Fruit fly (Drosophila melanogaster) whole organism, embryonic: ENCODE results near the gene odd.

ENCODE experiments used
- Antp ChIP-seq: fragments of 200-800 bp; sonication (Bioruptor generic); optimal IDR thresholded peaks from 3 replicates; lab custom pipeline; 2016; ENCODE audit warnings: missing biosample characterization, missing genetic modification characterization
- Awh ChIP-seq: fragments of 200-800 bp; sonication (Bioruptor generic); IDR thresholded peaks from 2 replicates; pipeline ENCODE4, ENCODE4 v1.3.6; 2022; ENCODE audit warnings: missing biosample characterization, missing genetic modification characterization
- B-H1 ChIP-seq: fragments of 200-800 bp; sonication (Bioruptor generic); IDR thresholded peaks from 3 replicates; pipeline ENCODE4 v1.3.6; 2022; ENCODE audit warnings: missing biosample characterization, missing genetic modification characterization
- Bgb ChIP-seq: fragments of 200-800 bp; sonication (Bioruptor generic); IDR thresholded peaks from 2 replicates; pipeline ENCODE4 v1.3.6; 2022; ENCODE audit warnings: missing biosample characterization, missing genetic modification characterization; ENCODE audit not compliant: partially characterized antibody
- CG10147 ChIP-seq: fragments of 200-800 bp; sonication (Bioruptor generic); optimal IDR thresholded peaks from 2 replicates; lab custom pipeline; 2019; ENCODE audit warnings: missing biosample characterization, mild to moderate bottlenecking, missing genetic modification characterization, moderate library complexity
- CG12104 ChIP-seq: fragments of 200-800 bp; sonication (Bioruptor generic); optimal IDR thresholded peaks from 3 replicates; lab custom pipeline; 2016; ENCODE audit warnings: missing biosample characterization, missing genetic modification characterization
- CG12236 ChIP-seq: fragments of 200-800 bp; sonication (Bioruptor generic); optimal IDR thresholded peaks from 2 replicates; lab custom pipeline; 2016; ENCODE audit warnings: missing biosample characterization, missing genetic modification characterization
- CG13123 ChIP-seq: fragments of 200-800 bp; sonication (Bioruptor generic); optimal IDR thresholded peaks from 2 replicates; lab custom pipeline; 2016; ENCODE audit warnings: missing biosample characterization, missing genetic modification characterization
- CG13775 ChIP-seq: fragments of 200-800 bp; sonication (Bioruptor generic); optimal IDR thresholded peaks from 3 replicates; lab custom pipeline; 2017; ENCODE audit warnings: missing biosample characterization, mild to moderate bottlenecking, missing genetic modification characterization
- CG14441 ChIP-seq: fragments of 200-800 bp; sonication (Bioruptor generic); IDR thresholded peaks from 2 replicates; pipeline ENCODE4 v1.3.6; 2022; ENCODE audit warnings: missing biosample characterization, missing genetic modification characterization
- CG17829 ChIP-seq: fragments of 200-800 bp; optimal IDR thresholded peaks from 2 replicates; lab custom pipeline; 2019; ENCODE audit warnings: missing biosample characterization, mild to moderate bottlenecking, missing genetic modification characterization, moderate library complexity
- CG18262 ChIP-seq: fragments of 200-800 bp; optimal IDR thresholded peaks from 3 replicates; lab custom pipeline; 2019; ENCODE audit warnings: missing biosample characterization, mild to moderate bottlenecking, missing genetic modification characterization, moderate library complexity
- CG2202 ChIP-seq: fragments of 200-800 bp; sonication (Bioruptor generic); optimal IDR thresholded peaks from 2 replicates; lab custom pipeline; 2018; ENCODE audit warnings: missing biosample characterization, mild to moderate bottlenecking, missing genetic modification characterization
- CG31388 ChIP-seq: fragments of 200-800 bp; sonication (Bioruptor generic); optimal IDR thresholded peaks from 2 replicates; lab custom pipeline; 2016; ENCODE audit warnings: missing biosample characterization, missing genetic modification characterization
- CG4404 ChIP-seq: fragments of 200-800 bp; sonication (Bioruptor generic); IDR thresholded peaks from 2 replicates; pipeline ENCODE4 v1.3.6; 2022; ENCODE audit warnings: missing biosample characterization, missing genetic modification characterization
- CG6654 ChIP-seq: fragments of 200-800 bp; sonication (Bioruptor generic); optimal IDR thresholded peaks from 2 replicates; lab custom pipeline; 2017; ENCODE audit warnings: missing biosample characterization, mild to moderate bottlenecking, missing genetic modification characterization
- CG8290 ChIP-seq, 3 experiments: fragments of 200-800 bp; sonication (Bioruptor generic); optimal IDR thresholded peaks; 2 replicates each; lab custom pipeline; 2016 to 2019; ENCODE audit warnings: missing biosample characterization in 3 of 3, missing genetic modification characterization in 3 of 3, mild to moderate bottlenecking in 2 of 3, moderate library complexity in 1 of 3
- CG9609 ChIP-seq: fragments of 200-800 bp; sonication (Bioruptor generic); optimal IDR thresholded peaks from 3 replicates; lab custom pipeline; 2016; ENCODE audit warnings: missing biosample characterization, missing genetic modification characterization
- CG9817 ChIP-seq: fragments of 200-800 bp; sonication (Bioruptor generic); optimal IDR thresholded peaks from 2 replicates; lab custom pipeline; 2018; ENCODE audit warnings: missing biosample characterization, mild to moderate bottlenecking, missing genetic modification characterization, moderate library complexity
- Camta ChIP-seq: fragments of 200-800 bp; sonication (Bioruptor generic); optimal IDR thresholded peaks from 2 replicates; lab custom pipeline; 2016; ENCODE audit warnings: missing biosample characterization, missing genetic modification characterization
- Dbx ChIP-seq: fragments of 200-800 bp; sonication (Bioruptor generic); IDR thresholded peaks from 3 replicates; pipeline ENCODE4 v1.3.6; 2022; ENCODE audit warnings: missing biosample characterization, missing genetic modification characterization
- Ptx1 ChIP-seq: fragments of 200-800 bp; sonication (Bioruptor generic); IDR thresholded peaks from 2 replicates; pipeline ENCODE4 v1.3.6; 2022; ENCODE audit warnings: missing biosample characterization, missing genetic modification characterization
- Scr ChIP-seq: fragments of 200-800 bp; sonication (Bioruptor generic); IDR thresholded peaks from 2 replicates; pipeline ENCODE4 v1.3.6; 2022; ENCODE audit warnings: missing biosample characterization, missing genetic modification characterization; ENCODE audit not compliant: partially characterized antibody
- Side ChIP-seq: fragments of 200-800 bp; sonication (Bioruptor generic); optimal IDR thresholded peaks from 2 replicates; lab custom pipeline; 2016; ENCODE audit warnings: missing biosample characterization, missing genetic modification characterization
- Taf1 ChIP-seq: fragments of 200-800 bp; sonication (Bioruptor generic); IDR thresholded peaks from 2 replicates; pipeline ENCODE4 v1.3.6; 2022; ENCODE audit warnings: missing biosample characterization, missing genetic modification characterization
- ab ChIP-seq: fragments of 200-800 bp; sonication (Bioruptor generic); optimal IDR thresholded peaks from 2 replicates; lab custom pipeline; 2016; ENCODE audit warnings: missing biosample characterization, missing genetic modification characterization
- az2 ChIP-seq: fragments of 200-800 bp; sonication (Bioruptor generic); optimal IDR thresholded peaks from 3 replicates; lab custom pipeline; 2016; ENCODE audit warnings: missing biosample characterization, missing genetic modification characterization
- caup ChIP-seq: fragments of 200-800 bp; sonication (Bioruptor generic); optimal IDR thresholded peaks from 3 replicates; lab custom pipeline; 2017; ENCODE audit warnings: missing biosample characterization, mild to moderate bottlenecking, missing genetic modification characterization, moderate library complexity; ENCODE audit not compliant: severe bottlenecking
- chif ChIP-seq, 2 experiments: fragments of 200-800 bp; sonication (Bioruptor generic); optimal IDR thresholded peaks; 3 replicates each; lab custom pipeline; 2016; ENCODE audit warnings: missing biosample characterization in 2 of 2, missing genetic modification characterization in 2 of 2
- chm ChIP-seq: fragments of 200-800 bp; sonication (Bioruptor generic); IDR thresholded peaks from 2 replicates; pipeline ENCODE4 v1.3.6; 2022; ENCODE audit warnings: missing biosample characterization, missing genetic modification characterization
- chn ChIP-seq: fragments of 200-800 bp; sonication (Bioruptor generic); optimal IDR thresholded peaks from 2 replicates; lab custom pipeline; 2016; ENCODE audit warnings: missing biosample characterization, missing genetic modification characterization
- dati ChIP-seq: fragments of 200-800 bp; sonication (Bioruptor generic); IDR thresholded peaks from 2 replicates; pipeline ENCODE4 v1.3.6; 2022; ENCODE audit warnings: missing biosample characterization, missing genetic modification characterization
- dmrt11E ChIP-seq: fragments of 200-800 bp; sonication (Bioruptor generic); optimal IDR thresholded peaks from 3 replicates; lab custom pipeline; 2018; ENCODE audit warnings: missing biosample characterization, mild to moderate bottlenecking, missing genetic modification characterization, moderate library complexity
- esg ChIP-seq: fragments of 200-800 bp; sonication (Bioruptor generic); conservative IDR thresholded peaks from 2 replicates; pipeline ENCODE4 v1.3.6; 2022; ENCODE audit warnings: missing biosample characterization, missing genetic modification characterization
- fd3F ChIP-seq: fragments of 200-800 bp; sonication (Bioruptor generic); optimal IDR thresholded peaks from 2 replicates; lab custom pipeline; 2018; ENCODE audit warnings: missing biosample characterization, mild to moderate bottlenecking, missing genetic modification characterization, moderate library complexity
- fu2 ChIP-seq: fragments of 200-800 bp; sonication (Bioruptor generic); optimal IDR thresholded peaks from 2 replicates; lab custom pipeline; 2016; ENCODE audit warnings: missing biosample characterization, missing genetic modification characterization
- gfzf ChIP-seq: fragments of 200-800 bp; sonication (Bioruptor generic); optimal IDR thresholded peaks from 2 replicates; lab custom pipeline; 2016; ENCODE audit warnings: missing biosample characterization, mild to moderate bottlenecking, missing genetic modification characterization, moderate library complexity
- ind ChIP-seq: fragments of 200-800 bp; sonication (Bioruptor generic); optimal IDR thresholded peaks from 3 replicates; lab custom pipeline; 2016; ENCODE audit warnings: missing biosample characterization, missing genetic modification characterization
- jing ChIP-seq: fragments of 200-800 bp; sonication (Bioruptor generic); optimal IDR thresholded peaks from 2 replicates; lab custom pipeline; 2018; ENCODE audit warnings: missing biosample characterization, mild to moderate bottlenecking, missing genetic modification characterization
- kay ChIP-seq: fragments of 200-800 bp; sonication (Bioruptor generic); optimal IDR thresholded peaks from 2 replicates; lab custom pipeline; 2016; ENCODE audit warnings: missing biosample characterization, missing genetic modification characterization
- mam ChIP-seq: fragments of 200-800 bp; sonication (Bioruptor generic); optimal IDR thresholded peaks from 3 replicates; lab custom pipeline; 2016; ENCODE audit warnings: missing biosample characterization, missing genetic modification characterization
- otp ChIP-seq: fragments of 200-800 bp; sonication (Bioruptor generic); IDR thresholded peaks from 3 replicates; pipeline ENCODE4, ENCODE4 v1.3.6; 2022; ENCODE audit warnings: missing biosample characterization, missing genetic modification characterization
- p53 ChIP-seq: fragments of 200-800 bp; sonication (Bioruptor generic); optimal IDR thresholded peaks from 2 replicates; lab custom pipeline; 2016; ENCODE audit warnings: missing biosample characterization, missing genetic modification characterization
- pb ChIP-seq: fragments of 200-800 bp; sonication (Bioruptor generic); optimal IDR thresholded peaks from 3 replicates; lab custom pipeline; 2016; ENCODE audit warnings: missing biosample characterization, missing genetic modification characterization
- sc ChIP-seq, 3 experiments: fragments of >200 bp in 2 of 3; fragments of 200-800 bp in 1 of 3; sonication (Bioruptor generic) in 1 of 3; optimal IDR thresholded peaks; 2 replicates in 2 of 3; 3 replicates in 1 of 3; lab custom pipeline; 2017; ENCODE audit warnings: mild to moderate bottlenecking in 1 of 3, missing biosample characterization in 1 of 3, missing genetic modification characterization in 1 of 3, missing genetic modification reagents in 1 of 3
- schlank ChIP-seq: fragments of 200-800 bp; sonication (Bioruptor generic); optimal IDR thresholded peaks from 2 replicates; lab custom pipeline; 2018; ENCODE audit warnings: missing biosample characterization, mild to moderate bottlenecking, missing genetic modification characterization
- sisA ChIP-seq: fragments of 200-800 bp; sonication (Bioruptor generic); IDR thresholded peaks from 2 replicates; pipeline ENCODE4 v1.3.6; 2022; ENCODE audit warnings: missing biosample characterization, missing genetic modification characterization
- sob ChIP-seq: fragments of 200-800 bp; sonication (Bioruptor generic); IDR thresholded peaks from 2 replicates; pipeline ENCODE4 v1.3.6; 2022; ENCODE audit warnings: missing biosample characterization, missing genetic modification characterization
- z ChIP-seq: fragments of 200-800 bp; sonication (Bioruptor generic); IDR thresholded peaks from 3 replicates; pipeline ENCODE4 v1.3.6; 2022; ENCODE audit warnings: missing biosample characterization, missing genetic modification characterization
- zfh1 ChIP-seq: fragments of 200-800 bp; sonication (Bioruptor generic); IDR thresholded peaks from 3 replicates; pipeline ENCODE4 v1.3.6; 2022; ENCODE audit warnings: missing biosample characterization, missing genetic modification characterization

The odd gene

dm6 chr2L:3598485-3598884 is 8.1 kb downstream of the odd start (continued):
- no peak for TF ChIP-seq caup (GFP tag; lab: Kevin White, UChicago)
- TF ChIP-seq az2 (GFP tag; lab: Kevin White, UChicago) = peak; percentile 51
- peak; percentile 67 for TF ChIP-seq esg
- TF ChIP-seq gfzf (GFP tag; lab: Kevin White, UChicago) = no peak
- TF ChIP-seq Dbx (GFP tag; lab: Robert Waterston, UW) = no peak
- TF ChIP-seq Awh (GFP tag; lab: Robert Waterston, UW) = peak; percentile 70
- TF ChIP-seq Side (GFP tag; lab: Kevin White, UChicago) = peak; percentile 35
- TF ChIP-seq Taf1 (GFP tag; lab: Robert Waterston, UW) = no peak
- no peak for TF ChIP-seq fu2
- no peak for TF ChIP-seq CG31388
- TF ChIP-seq ind (GFP tag; lab: Kevin White, UChicago) = peak; percentile 42
- TF ChIP-seq ab (GFP tag; lab: Kevin White, UChicago) = no peak
- TF ChIP-seq mam = peak; percentile 23
- TF ChIP-seq zfh1 = peak; percentile 78
- TF ChIP-seq CG6654 = peak; percentile 23
- TF ChIP-seq sob (GFP tag; lab: Robert Waterston, UW) = peak; percentile 72; the same call in 1 of the 2 replicates
- no peak for TF ChIP-seq p53 (GFP tag; lab: Kevin White, UChicago)
- no peak for TF ChIP-seq sc (optimal IDR thresholded peaks at IDR 0.05; lab: Kevin White, UChicago)
- peak; percentile 40 for TF ChIP-seq sc (GFP tag; optimal IDR thresholded peaks at IDR 0.05; lab: Kevin White, UChicago)
- peak; percentile 62 for TF ChIP-seq CG18262 (tag; lab: Kevin White, UChicago)
- peak; percentile 23 for TF ChIP-seq CG13775 (GFP tag; lab: Kevin White, UChicago)
- TF ChIP-seq sisA (GFP tag; lab: Robert Waterston, UW) = peak; percentile 77
- TF ChIP-seq otp (GFP tag; lab: Robert Waterston, UW) = peak; percentile 55; the same call in 1 of the 3 replicates
- TF ChIP-seq CG9609 (GFP tag; lab: Kevin White, UChicago) = peak; percentile 19
- TF ChIP-seq CG10147 (GFP tag; lab: Kevin White, UChicago) = no peak
- no peak for TF ChIP-seq CG13123 (GFP tag; lab: Kevin White, UChicago)
- peak; percentile 18 for TF ChIP-seq jing
- peak; percentile 65 for TF ChIP-seq Antp (GFP tag; lab: Kevin White, UChicago)
- TF ChIP-seq Bgb (GFP tag; lab: Robert Waterston, UW) = no peak
- TF ChIP-seq CG4404 = 0 out of 2 replicates have a peak, but pooled peaks have one; percentile 11
- no peak for TF ChIP-seq fd3F (GFP tag; lab: Kevin White, UChicago)
- TF ChIP-seq Ptx1 (GFP tag; lab: Robert Waterston, UW) = peak; percentile 55; the same call in 1 of the 2 replicates
- no peak for TF ChIP-seq Scr (GFP tag; lab: Robert Waterston, UW)
- TF ChIP-seq CG14441 (GFP tag; lab: Robert Waterston, UW) = 0 out of 2 replicates have a peak, but pooled peaks have one; percentile 11
- peak; percentile 20 for TF ChIP-seq Camta (GFP tag; lab: Kevin White, UChicago)
- no peak for TF ChIP-seq CG12104 (GFP tag; lab: Kevin White, UChicago)
- TF ChIP-seq CG2202 (tag; lab: Kevin White, UChicago) = peak; percentile 18
- no peak for TF ChIP-seq CG9817 (tag; lab: Kevin White, UChicago)
- TF ChIP-seq CG8290 (GFP tag; optimal IDR thresholded peaks at IDR 0.05; lab: Kevin White, UChicago) = peak; percentile 22
- peak in 1 of 2 experiments; percentile 36 for TF ChIP-seq CG8290 (tag; optimal IDR thresholded peaks at IDR 0.05; lab: Kevin White, UChicago)
- TF ChIP-seq chif (GFP tag; optimal IDR thresholded peaks at IDR 0.05; lab: Kevin White, UChicago) = peak; percentile 47 to 60
- TF ChIP-seq pb = peak; percentile 31
- peak; percentile 68 for TF ChIP-seq dmrt11E (tag; lab: Kevin White, UChicago)
- no peak for TF ChIP-seq kay
- TF ChIP-seq CG17829 = peak; percentile 56
- TF ChIP-seq CG12236 (GFP tag; lab: Kevin White, UChicago) = peak; percentile 21
- no peak for TF ChIP-seq schlank
- TF ChIP-seq chn (GFP tag; lab: Kevin White, UChicago) = peak; percentile 19
- no peak for TF ChIP-seq z (GFP tag; lab: Robert Waterston, UW)
- 0 out of 2 replicates have a peak, but pooled peaks have one; percentile 26 for TF ChIP-seq dati (GFP tag; lab: Robert Waterston, UW)
- TF ChIP-seq chm (GFP tag; lab: Robert Waterston, UW) = peak; percentile 54; the same call in 1 of the 2 replicates
- TF ChIP-seq B-H1 (GFP tag; lab: Robert Waterston, UW) = 0 out of 3 replicates have a peak, but pooled peaks have one; percentile 16
